Fruit fly (Drosophila melanogaster) whole organism, prepupa: ENCODE results near the gene nAChRbeta3.

Experiments used
- Smox ChIP-seq: fragments of 200-800 bp; sonication (Bioruptor generic); optimal IDR thresholded peaks from 3 replicates; lab custom pipeline; 2016; ENCODE audit warnings: missing biosample characterization, missing genetic modification characterization
- dsx ChIP-seq: fragments of 200-800 bp; optimal IDR thresholded peaks from 3 replicates; lab custom pipeline; 2019; ENCODE audit warnings: missing biosample characterization, mild to moderate bottlenecking, missing genetic modification characterization, moderate library complexity; ENCODE audit not compliant: poor library complexity, severe bottlenecking
- fd59A ChIP-seq: fragments of 200-800 bp; sonication (Bioruptor generic); optimal IDR thresholded peaks from 2 replicates; lab custom pipeline; 2017; ENCODE audit warnings: missing biosample characterization, mild to moderate bottlenecking, missing genetic modification characterization, missing genetic modification reagents
- net ChIP-seq: fragments of 200-800 bp; sonication (Bioruptor generic); optimal IDR thresholded peaks from 3 replicates; lab custom pipeline; 2016; ENCODE audit warnings: missing biosample characterization, missing genetic modification characterization

dm6 chr2L:576559-577184, 31.7 kb downstream of the nAChRbeta3 start, which contains the start of gene Ptth:
- TF ChIP-seq dsx (GFP tag; lab: Kevin White, UChicago) (no peak), Smox (GFP tag; lab: Kevin White, UChicago) (no peak), fd59A (GFP tag; lab: Kevin White, UChicago) (no peak), net (GFP tag; lab: Kevin White, UChicago) (no peak)
